Fruit fly (Drosophila melanogaster) S2 (cell line): ENCODE data around the gene Acp1.

Experiments
- CG8478 ChIP-seq: fragments of >200 bp; optimal IDR thresholded peaks from 2 replicates; lab custom pipeline; 2018
- CTCF ChIP-seq, 2 experiments: fragments of >200 bp; optimal IDR thresholded peaks; 2 replicates each; lab custom pipeline; 2018

- TF ChIP-seq CTCF (optimal IDR thresholded peaks at IDR 0.05; lab: Kevin White, UChicago) = no peak
- no peak for TF ChIP-seq CG8478 (lab: Kevin White, UChicago)
Measured at dm6 chr2L:7779785-7780184, 38.4 kb upstream of the Acp1 start, which contains the start of gene Uro.
